Worm (Caenorhabditis elegans) whole organism, late embryonic: ENCODE data around the gene snn-1.

Experiments used
- C08G9.2 ChIP-seq: sonication (generic microtip); optimal IDR thresholded peaks from 2 replicates; lab custom pipeline; 2016; ENCODE audit warnings: mild to moderate bottlenecking, missing genetic modification characterization, moderate library complexity, missing compliant biosample characterization
- K09A11.1 ChIP-seq: sonication (generic microtip); optimal IDR thresholded peaks from 2 replicates; lab custom pipeline; 2017; ENCODE audit warnings: antibody characterized with exemption, mild to moderate bottlenecking, missing genetic modification characterization, missing compliant biosample characterization; ENCODE audit not compliant: insufficient read depth
- T23F11.4 ChIP-seq: fragments of 200-800 bp; sonication (Bioruptor generic); optimal IDR thresholded peaks from 2 replicates; lab custom pipeline; 2018; ENCODE audit warnings: mild to moderate bottlenecking, missing genetic modification characterization, missing compliant biosample characterization
- ceh-18 ChIP-seq: sonication (generic microtip); optimal IDR thresholded peaks from 2 replicates; lab custom pipeline; 2016; ENCODE audit warnings: missing genetic modification characterization, missing compliant biosample characterization
- ceh-19 ChIP-seq: fragments of 200-800 bp; sonication (Bioruptor generic); optimal IDR thresholded peaks from 2 replicates; lab custom pipeline; 2018; ENCODE audit warnings: mild to moderate bottlenecking, missing genetic modification characterization, missing compliant biosample characterization
- ceh-22 ChIP-seq: sonication (generic microtip); optimal IDR thresholded peaks from 2 replicates; lab custom pipeline; 2017; ENCODE audit warnings: missing biosample characterization, missing genetic modification characterization
- ceh-30 ChIP-seq: fragments of 150-350 bp; optimal IDR thresholded peaks from 2 replicates; lab custom pipeline; 2014; ENCODE audit warnings: missing biosample characterization, missing genetic modification characterization
- ceh-31 ChIP-seq: sonication (generic microtip); optimal IDR thresholded peaks from 2 replicates; lab custom pipeline; 2016; ENCODE audit warnings: missing genetic modification characterization, missing compliant biosample characterization
- ceh-45 ChIP-seq: fragments of 200-800 bp; sonication (Bioruptor generic); IDR thresholded peaks from 2 replicates; pipeline ENCODE4 v1.3.6; 2022; ENCODE audit warnings: missing genetic modification reagents, missing genetic modification characterization, missing compliant biosample characterization
- ceh-48 ChIP-seq: sonication (generic microtip); optimal IDR thresholded peaks from 2 replicates; lab custom pipeline; 2016; ENCODE audit warnings: missing genetic modification characterization, inconsistent platforms, missing compliant biosample characterization
- ceh-9 ChIP-seq: sonication (generic microtip); optimal IDR thresholded peaks from 2 replicates; lab custom pipeline; 2016; ENCODE audit warnings: mild to moderate bottlenecking, missing genetic modification characterization, inconsistent platforms, missing compliant biosample characterization
- che-1 ChIP-seq: sonication (generic microtip); optimal IDR thresholded peaks from 2 replicates; lab custom pipeline; 2016; ENCODE audit warnings: mild to moderate bottlenecking, missing genetic modification characterization, missing compliant biosample characterization
- dmd-4 ChIP-seq: sonication (generic microtip); optimal IDR thresholded peaks from 2 replicates; lab custom pipeline; 2016; ENCODE audit warnings: borderline replicate concordance, missing genetic modification characterization, missing compliant biosample characterization
- fax-1 ChIP-seq: sonication (generic microtip); optimal IDR thresholded peaks from 2 replicates; lab custom pipeline; 2016; ENCODE audit warnings: missing genotype, missing genetic modification characterization, missing compliant biosample characterization
- fkh-10 ChIP-seq: fragments of 150-350 bp; optimal IDR thresholded peaks from 2 replicates; lab custom pipeline; 2014; ENCODE audit warnings: missing biosample characterization, missing genetic modification reagents, missing genetic modification characterization
- fkh-6 ChIP-seq: sonication (generic microtip); optimal IDR thresholded peaks from 2 replicates; lab custom pipeline; 2016; ENCODE audit warnings: missing genetic modification characterization, missing compliant biosample characterization
- gmeb-2 ChIP-seq: sonication (generic microtip); optimal IDR thresholded peaks from 2 replicates; lab custom pipeline; 2016; ENCODE audit warnings: missing genetic modification characterization, inconsistent platforms, missing compliant biosample characterization
- hlh-30 ChIP-seq: sonication (generic microtip); optimal IDR thresholded peaks from 2 replicates; lab custom pipeline; 2017; ENCODE audit warnings: antibody characterized with exemption, missing genetic modification characterization, missing compliant biosample characterization; ENCODE audit not compliant: insufficient read depth
- hlh-6 ChIP-seq: sonication (generic microtip); optimal IDR thresholded peaks from 2 replicates; lab custom pipeline; 2016; ENCODE audit warnings: missing genotype, missing genetic modification characterization, missing compliant biosample characterization
- hlh-8 ChIP-seq: sonication (generic microtip); optimal IDR thresholded peaks from 2 replicates; lab custom pipeline; 2016; ENCODE audit warnings: missing genotype, missing genetic modification characterization, missing compliant biosample characterization
- lim-6 ChIP-seq: sonication (generic microtip); optimal IDR thresholded peaks from 2 replicates; lab custom pipeline; 2016; ENCODE audit warnings: missing genetic modification characterization, missing compliant biosample characterization
- mec-3 ChIP-seq: sonication (generic microtip); optimal IDR thresholded peaks from 2 replicates; lab custom pipeline; 2016; ENCODE audit warnings: borderline replicate concordance, missing genetic modification characterization, missing compliant biosample characterization
- nfya-1 ChIP-seq: sonication (generic microtip); optimal IDR thresholded peaks from 2 replicates; lab custom pipeline; 2017; ENCODE audit warnings: missing genetic modification characterization, mild to moderate bottlenecking, missing compliant biosample characterization, antibody characterized with exemption, moderate library complexity
- nhr-11 ChIP-seq: fragments of 150-350 bp; optimal IDR thresholded peaks from 2 replicates; lab custom pipeline; 2014; ENCODE audit warnings: missing biosample characterization, missing genetic modification characterization
- nhr-232 ChIP-seq: sonication (generic microtip); optimal IDR thresholded peaks from 2 replicates; lab custom pipeline; 2016; ENCODE audit warnings: missing genetic modification characterization, missing compliant biosample characterization
- npax-4 ChIP-seq: sonication (generic microtip); optimal IDR thresholded peaks from 2 replicates; lab custom pipeline; 2016; ENCODE audit warnings: missing genetic modification characterization, missing compliant biosample characterization
- odd-2 ChIP-seq: sonication (generic microtip); optimal IDR thresholded peaks from 2 replicates; lab custom pipeline; 2017; ENCODE audit warnings: antibody characterized with exemption, mild to moderate bottlenecking, missing genetic modification characterization, missing compliant biosample characterization
- pag-3 ChIP-seq: sonication (generic microtip); optimal IDR thresholded peaks from 2 replicates; lab custom pipeline; 2016; ENCODE audit warnings: missing compliant biosample characterization, missing genetic modification characterization, borderline replicate concordance
- pha-2 ChIP-seq: sonication (generic microtip); optimal IDR thresholded peaks from 2 replicates; lab custom pipeline; 2017; ENCODE audit warnings: mild to moderate bottlenecking, missing genetic modification characterization, missing compliant biosample characterization
- pha-4 ChIP-seq: fragments of 150-350 bp; optimal IDR thresholded peaks from 2 replicates; lab custom pipeline; 2018; ENCODE audit warnings: missing biosample characterization, missing genetic modification reagents, missing genetic modification characterization
- pqm-1 ChIP-seq: sonication (generic microtip); optimal IDR thresholded peaks from 2 replicates; lab custom pipeline; 2016; ENCODE audit warnings: missing genetic modification characterization, missing compliant biosample characterization
- rnt-1 ChIP-seq: sonication (generic microtip); optimal IDR thresholded peaks from 2 replicates; lab custom pipeline; 2016; ENCODE audit warnings: missing genetic modification characterization, missing compliant biosample characterization
- sox-4 ChIP-seq: sonication (generic microtip); optimal IDR thresholded peaks from 2 replicates; lab custom pipeline; 2017; ENCODE audit warnings: mild to moderate bottlenecking, missing genetic modification characterization, inconsistent platforms, missing compliant biosample characterization
- tbx-7 ChIP-seq: sonication (generic microtip); optimal IDR thresholded peaks from 2 replicates; lab custom pipeline; 2016; ENCODE audit warnings: missing genotype, missing genetic modification characterization, missing compliant biosample characterization
- unc-42 ChIP-seq: sonication (generic microtip); optimal IDR thresholded peaks from 2 replicates; lab custom pipeline; 2016; ENCODE audit warnings: missing genotype, missing genetic modification characterization, missing compliant biosample characterization
- unc-86 ChIP-seq: sonication (generic microtip); optimal IDR thresholded peaks from 2 replicates; lab custom pipeline; 2016; ENCODE audit warnings: missing genetic modification characterization, missing compliant biosample characterization

Gene snn-1

DNA sequence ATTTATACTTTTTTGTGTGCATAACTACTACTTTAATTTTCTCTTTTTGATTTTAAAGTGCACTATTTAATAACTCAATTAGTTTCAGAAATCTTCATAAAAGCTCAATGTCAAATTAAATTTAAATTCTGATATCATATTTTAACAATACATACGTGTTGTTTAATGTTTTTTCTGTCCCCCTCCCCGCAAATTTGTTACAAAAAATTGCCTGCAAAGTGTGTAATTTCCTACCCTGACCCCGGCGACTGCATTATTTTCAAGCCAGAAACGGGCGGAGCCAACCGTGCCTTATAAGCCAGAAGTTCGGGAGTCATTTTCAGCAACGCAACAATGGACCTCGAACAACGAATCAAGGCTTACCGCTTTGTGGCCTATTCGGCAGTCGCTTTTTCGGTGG lies 46.6 kb downstream of the snn-1 start, which contains the start of gene col-108:
col-108 (plus strand) TSS at position 301 of the 400 bp plus-strand sequence.
- TF ChIP-seq T23F11.4 (no peak), tbx-7 (tag; lab: Kevin White, UChicago) (no peak), hlh-6 (tag; lab: Kevin White, UChicago) (no peak), che-1 (tag; lab: Kevin White, UChicago) (no peak), K09A11.1 (tag; lab: Kevin White, UChicago) (no peak), odd-2 (tag; lab: Kevin White, UChicago) (no peak), npax-4 (tag; lab: Kevin White, UChicago) (no peak), ceh-45 (GFP tag; lab: Robert Waterston, UW) (no peak)
- TF ChIP-seq, all 69 proteins: peak for 0

DNA sequence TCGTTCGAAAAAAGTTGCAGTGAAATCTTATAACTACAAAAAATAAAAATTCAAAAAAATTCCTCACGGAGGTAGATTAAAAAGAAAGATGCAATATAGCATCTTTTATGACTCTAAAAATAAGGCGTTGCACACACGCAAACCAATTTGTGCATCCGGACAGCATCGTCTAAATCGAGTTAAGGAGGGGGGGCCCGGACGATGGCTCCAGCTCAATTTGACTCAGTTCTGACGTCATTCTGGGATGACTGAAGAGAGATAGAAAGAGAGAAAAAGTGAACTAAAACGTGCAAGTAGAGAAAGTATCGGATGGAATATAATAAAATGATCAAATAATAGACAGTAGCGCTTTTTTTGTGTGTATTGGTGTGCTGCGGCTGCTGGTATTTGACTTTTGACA lies 49.0 kb downstream of the snn-1 start:
- TF ChIP-seq mec-3 (tag; lab: Kevin White, UChicago) (no peak), unc-42 (tag; lab: Kevin White, UChicago) (peak; percentile 100), ceh-31 (tag; lab: Kevin White, UChicago) (peak; percentile 51), lim-6 (tag; lab: Kevin White, UChicago) (no peak)

DNA sequence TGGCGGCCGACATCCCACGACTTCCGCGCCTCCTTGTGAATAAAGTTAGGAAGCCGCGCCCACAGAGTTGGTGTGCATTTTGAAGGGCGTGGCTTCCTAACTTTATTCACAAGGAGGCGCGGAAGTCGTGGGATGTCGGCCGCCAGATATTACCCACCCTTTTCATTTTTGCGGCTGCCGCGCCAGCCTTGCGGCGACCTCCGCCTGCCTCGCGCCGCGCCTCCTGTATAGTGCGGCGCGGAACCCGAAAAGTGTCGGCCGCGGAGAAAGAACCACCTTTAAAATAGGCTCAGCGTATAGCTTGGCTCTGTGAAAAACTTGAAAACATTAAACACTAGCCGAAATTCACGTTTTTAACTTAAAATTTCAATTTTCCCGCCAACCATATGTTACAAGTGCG lies 51.5 kb downstream of the snn-1 start:
- TF ChIP-seq ceh-30 (tag; lab: Kevin White, UChicago) (no peak), hlh-8 (tag; lab: Kevin White, UChicago) (no peak), T23F11.4 (no peak), nhr-232 (tag; lab: Kevin White, UChicago) (no peak), ceh-18 (no peak), ceh-48 (tag; lab: Kevin White, UChicago) (no peak), che-1 (tag; lab: Kevin White, UChicago) (no peak), dmd-4 (tag; lab: Kevin White, UChicago) (no peak), ceh-22 (no peak), unc-86 (tag; lab: Kevin White, UChicago) (no peak), gmeb-2 (tag; lab: Kevin White, UChicago) (no peak), pha-2 (no peak), fax-1 (tag; lab: Kevin White, UChicago) (no peak), pag-3 (tag; lab: Kevin White, UChicago) (no peak), pqm-1 (tag; lab: Kevin White, UChicago) (no peak), sox-4 (tag; lab: Kevin White, UChicago) (no peak)
- TF ChIP-seq, all 69 proteins: peak for 0

DNA sequence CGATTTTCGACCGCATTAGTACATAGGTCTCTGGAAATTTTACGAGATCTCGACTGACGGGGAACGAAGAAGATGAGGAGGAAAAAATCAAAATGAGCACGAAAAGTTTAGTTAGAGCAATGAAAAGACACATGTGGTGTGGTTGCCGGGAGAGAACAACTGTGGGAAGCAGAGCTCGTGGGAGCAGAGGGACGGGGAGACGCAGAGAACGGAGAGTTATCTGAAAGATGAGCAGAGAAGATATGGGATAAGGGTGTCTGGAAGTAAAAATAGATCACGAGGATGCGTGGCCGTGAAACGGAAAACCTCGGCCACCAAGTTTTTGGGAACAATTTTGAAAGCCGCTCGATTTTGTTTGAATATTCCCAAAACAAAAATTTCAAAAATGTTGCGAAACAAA lies 53.4 kb downstream of the snn-1 start, which contains the start of gene Y41D4A.7:
Y41D4A.7 (minus strand) TSS at position 18 of the 400 bp plus-strand sequence.
- TF ChIP-seq pqm-1 (tag; lab: Kevin White, UChicago) (no peak), ceh-19 (GFP tag; lab: Kevin White, UChicago) (no peak), ceh-18 (peak; percentile 40), rnt-1 (tag; lab: Kevin White, UChicago) (peak; percentile 24), fkh-6 (tag; lab: Kevin White, UChicago) (no peak), K09A11.1 (tag; lab: Kevin White, UChicago) (no peak), nhr-11 (tag; lab: Kevin White, UChicago) (no peak), C08G9.2 (no peak), sox-4 (tag; lab: Kevin White, UChicago) (no peak), fkh-10 (GFP tag; lab: Kevin White, UChicago) (no peak), ceh-9 (tag; lab: Kevin White, UChicago) (no peak), pha-4 (no peak), nfya-1 (tag; lab: Kevin White, UChicago) (no peak), dmd-4 (tag; lab: Kevin White, UChicago) (no peak), unc-86 (tag; lab: Kevin White, UChicago) (no peak), hlh-30 (tag; lab: Kevin White, UChicago) (peak; percentile 24)
